Fruit fly (Drosophila melanogaster) whole organism, wandering third instar larva: ENCODE measurements around the gene RabX4.

Experiments
- Abd-B ChIP-seq: fragments of >200 bp; optimal IDR thresholded peaks from 2 replicates; lab custom pipeline; 2017; ENCODE audit warnings: missing biosample characterization, missing genetic modification characterization
- CG32264 ChIP-seq: fragments of 200-800 bp; sonication (Bioruptor generic); optimal IDR thresholded peaks from 2 replicates; lab custom pipeline; 2016; ENCODE audit warnings: missing biosample characterization, missing genetic modification characterization
- CG9705 ChIP-seq: fragments of 200-800 bp; sonication (Bioruptor generic); optimal IDR thresholded peaks from 2 replicates; lab custom pipeline; 2018; ENCODE audit warnings: missing biosample characterization, mild to moderate bottlenecking, missing genetic modification characterization
- CrebA ChIP-seq: fragments of 200-800 bp; sonication (Bioruptor generic); optimal IDR thresholded peaks from 2 replicates; lab custom pipeline; 2016; ENCODE audit warnings: missing biosample characterization, mild to moderate bottlenecking, missing genetic modification characterization, borderline replicate concordance
- Dfd ChIP-seq: fragments of >200 bp; optimal IDR thresholded peaks from 2 replicates; lab custom pipeline; 2017; ENCODE audit warnings: missing biosample characterization, missing genetic modification characterization
- Dif ChIP-seq: fragments of 200-275, 200-300 bp; sonication (Bioruptor generic); optimal IDR thresholded peaks from 2 replicates; lab custom pipeline; 2018; ENCODE audit warnings: missing biosample characterization, missing genetic modification characterization; ENCODE audit not compliant: partially characterized antibody
- HLH106 ChIP-seq: fragments of 200-800 bp; optimal IDR thresholded peaks from 3 replicates; lab custom pipeline; 2019; ENCODE audit warnings: missing biosample characterization, mild to moderate bottlenecking, missing genetic modification characterization, moderate library complexity
- Hr78 ChIP-seq: fragments of >200 bp; optimal IDR thresholded peaks from 2 replicates; lab custom pipeline; 2017; ENCODE audit warnings: missing biosample characterization, missing genetic modification characterization
- Hr83 ChIP-seq: fragments of 200-300 bp; sonication (Bioruptor generic); optimal IDR thresholded peaks from 2 replicates; lab custom pipeline; 2016; ENCODE audit warnings: missing biosample characterization, mild to moderate bottlenecking, missing genetic modification characterization, moderate library complexity; ENCODE audit not compliant: poor library complexity, severe bottlenecking
- Jra ChIP-seq: sonication (Bioruptor generic); optimal IDR thresholded peaks from 2 replicates; lab custom pipeline; 2016; ENCODE audit warnings: missing biosample characterization, missing genetic modification characterization
- Mio ChIP-seq: sonication (Bioruptor generic); optimal IDR thresholded peaks from 2 replicates; lab custom pipeline; 2016; ENCODE audit warnings: missing biosample characterization, missing genetic modification characterization
- Myc ChIP-seq: fragments of >200 bp; optimal IDR thresholded peaks from 2 replicates; lab custom pipeline; 2017
- N ChIP-seq: fragments of >200 bp; optimal IDR thresholded peaks from 2 replicates; lab custom pipeline; 2018; ENCODE audit warnings: missing biosample characterization, missing external identifiers, missing genetic modification characterization
- OdsH ChIP-seq: fragments of 200-800 bp; sonication (Bioruptor generic); optimal IDR thresholded peaks from 2 replicates; lab custom pipeline; 2016; ENCODE audit warnings: missing biosample characterization, mild to moderate bottlenecking, missing genetic modification characterization
- Rel ChIP-seq, 2 experiments: fragments of 200-800 bp; sonication (Bioruptor generic) in 1 of 2; optimal IDR thresholded peaks; 2 replicates in 1 of 2; 3 replicates in 1 of 2; lab custom pipeline; 2016 to 2019; ENCODE audit warnings: mild to moderate bottlenecking in 2 of 2, missing biosample characterization in 2 of 2, missing genetic modification characterization in 2 of 2, moderate library complexity in 1 of 2
- Sp1 ChIP-seq: fragments of 200-800 bp; sonication (Bioruptor generic); optimal IDR thresholded peaks from 3 replicates; lab custom pipeline; 2019; ENCODE audit warnings: missing biosample characterization, mild to moderate bottlenecking, missing genetic modification characterization, moderate library complexity
- Vsx2 ChIP-seq: fragments of 200-300, 225-300 bp; sonication (Bioruptor generic); optimal IDR thresholded peaks from 2 replicates; lab custom pipeline; 2018; ENCODE audit warnings: missing biosample characterization, missing genetic modification characterization; ENCODE audit not compliant: partially characterized antibody
- br ChIP-seq: fragments of 200-800 bp; sonication (Bioruptor generic); optimal IDR thresholded peaks from 2 replicates; lab custom pipeline; 2016; ENCODE audit warnings: missing biosample characterization, missing genetic modification characterization
- brk ChIP-seq: fragments of 200-800 bp; sonication (Bioruptor generic); optimal IDR thresholded peaks from 2 replicates; lab custom pipeline; 2016; ENCODE audit warnings: missing biosample characterization, mild to moderate bottlenecking, missing genetic modification characterization
- dl ChIP-seq, 2 experiments: fragments of 175-275, 200-275 bp in 1 of 2; fragments of 200-275 bp in 1 of 2; sonication (Bioruptor generic); optimal IDR thresholded peaks; lab custom pipeline; 2018; ENCODE audit warnings: mild to moderate bottlenecking in 2 of 2, missing biosample characterization in 2 of 2, missing genetic modification characterization in 2 of 2, moderate library complexity in 2 of 2; ENCODE audit not compliant: partially characterized antibody in 2 of 2, insufficient read depth in 1 of 2
- dmrt93B ChIP-seq: fragments of 200-800 bp; sonication (Bioruptor generic); optimal IDR thresholded peaks from 2 replicates; lab custom pipeline; 2018; ENCODE audit warnings: missing biosample characterization, mild to moderate bottlenecking, missing genetic modification characterization
- dsf ChIP-seq: sonication (Bioruptor generic); optimal IDR thresholded peaks from 2 replicates; lab custom pipeline; 2016; ENCODE audit warnings: missing biosample characterization, missing genetic modification characterization, borderline replicate concordance
- ey ChIP-seq: fragments of 200-800 bp; sonication (Bioruptor generic); optimal IDR thresholded peaks from 2 replicates; lab custom pipeline; 2016; ENCODE audit warnings: missing biosample characterization, missing genetic modification characterization
- foxo ChIP-seq, 2 experiments: fragments of 200-800 bp; sonication (Bioruptor generic); optimal IDR thresholded peaks; 2 replicates in 1 of 2; 3 replicates in 1 of 2; lab custom pipeline; 2016 to 2017; ENCODE audit warnings: missing biosample characterization in 2 of 2, missing genetic modification characterization in 2 of 2
- fru ChIP-seq: fragments of 200-800 bp; sonication (Bioruptor generic); optimal IDR thresholded peaks from 3 replicates; lab custom pipeline; 2016; ENCODE audit warnings: missing biosample characterization, mild to moderate bottlenecking, missing genetic modification characterization
- h ChIP-seq: fragments of 200-800 bp; sonication (Bioruptor generic); optimal IDR thresholded peaks from 3 replicates; lab custom pipeline; 2016; ENCODE audit warnings: missing biosample characterization, mild to moderate bottlenecking, missing genetic modification characterization
- jim ChIP-seq: fragments of 175-275, 200-325 bp; sonication (Bioruptor generic); optimal IDR thresholded peaks from 2 replicates; lab custom pipeline; 2016; ENCODE audit warnings: missing biosample characterization, mild to moderate bottlenecking, missing genetic modification characterization
- lola ChIP-seq: fragments of >200 bp; optimal IDR thresholded peaks from 2 replicates; lab custom pipeline; 2017; ENCODE audit warnings: missing biosample characterization, missing genetic modification characterization
- pan ChIP-seq: fragments of >200 bp; optimal IDR thresholded peaks from 2 replicates; lab custom pipeline; 2017
- psq ChIP-seq: fragments of 200-800 bp; sonication (Bioruptor generic); optimal IDR thresholded peaks from 3 replicates; lab custom pipeline; 2017; ENCODE audit warnings: missing biosample characterization, mild to moderate bottlenecking, missing genetic modification characterization, moderate library complexity
- sage ChIP-seq: fragments of 200-800 bp; sonication (Bioruptor generic); optimal IDR thresholded peaks from 2 replicates; lab custom pipeline; 2016; ENCODE audit warnings: missing biosample characterization, mild to moderate bottlenecking, missing genetic modification characterization
- sv ChIP-seq: fragments of 200-800 bp; sonication (Bioruptor generic); optimal IDR thresholded peaks from 3 replicates; lab custom pipeline; 2016; ENCODE audit warnings: missing biosample characterization, missing genetic modification characterization
- tai ChIP-seq: sonication (Bioruptor generic); optimal IDR thresholded peaks from 2 replicates; lab custom pipeline; 2016; ENCODE audit warnings: missing biosample characterization, missing genetic modification characterization
- usp ChIP-seq: fragments of >200 bp; optimal IDR thresholded peaks from 2 replicates; lab custom pipeline; 2017; ENCODE audit warnings: missing biosample characterization, missing genetic modification characterization

RabX4 gene

DNA sequence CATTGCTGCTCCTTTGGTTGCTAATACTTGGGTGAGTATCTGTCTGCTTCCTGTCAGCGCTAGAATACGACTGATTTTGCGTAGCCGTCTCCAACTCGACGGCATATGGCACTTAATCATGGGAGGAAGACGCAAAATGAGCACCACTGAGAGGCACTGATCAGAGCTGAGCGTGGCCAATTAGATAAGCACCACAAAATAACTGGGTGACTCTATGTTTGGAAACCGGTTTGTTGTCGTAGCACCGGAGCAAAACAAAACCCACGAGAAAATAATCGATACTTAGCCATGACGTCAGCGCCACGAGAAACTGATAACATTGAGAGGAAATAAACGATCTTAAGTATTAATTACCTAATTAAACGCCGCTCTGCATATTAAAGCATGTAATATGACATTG lies 28.7 kb downstream of the RabX4 start, which contains the start of gene Ude:
Ude (minus strand) TSS at position 166 of the 400 bp plus-strand sequence.
- TF ChIP-seq HLH106 = no peak
- peak in 1 of 2 experiments; percentile 44 for TF ChIP-seq dl (GFP tag; optimal IDR thresholded peaks at IDR 0.05; lab: Kevin White, UChicago; ENCODE audit: insufficient read depth in 1 of 2, partially characterized antibody in 2 of 2)
- no peak for TF ChIP-seq CrebA (GFP tag; lab: Kevin White, UChicago)
- no peak for TF ChIP-seq Hr83 (GFP tag; lab: Kevin White, UChicago)
- TF ChIP-seq psq (GFP tag; lab: Kevin White, UChicago) = peak; percentile 11
- TF ChIP-seq Vsx2 = peak; percentile 59
- no peak for TF ChIP-seq dmrt93B (GFP tag; lab: Kevin White, UChicago)
- no peak for TF ChIP-seq Jra (GFP tag; lab: Kevin White, UChicago)
- TF ChIP-seq foxo (GFP tag; optimal IDR thresholded peaks at IDR 0.05; lab: Kevin White, UChicago) = no peak
- TF ChIP-seq Dif (GFP tag; lab: Kevin White, UChicago) = peak; percentile 65

DNA sequence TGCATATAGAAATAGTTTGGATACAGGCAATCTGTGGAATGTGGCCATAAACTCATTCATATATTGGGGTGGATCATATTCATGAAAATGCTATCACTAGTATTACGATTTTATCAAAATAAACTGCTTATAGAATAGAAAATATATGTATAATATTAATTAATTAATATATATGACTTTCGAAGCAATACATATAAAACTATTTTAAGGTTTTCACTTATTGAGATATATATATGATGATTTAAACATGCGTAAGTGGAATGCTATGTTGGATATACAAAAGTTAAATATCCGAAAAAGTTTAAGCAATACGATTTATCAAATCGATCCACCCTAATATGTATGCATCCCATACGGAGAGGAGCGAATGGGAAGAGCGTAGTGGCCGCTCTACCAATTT lies 29.6 kb downstream of the RabX4 start:
- TF ChIP-seq fru = no peak
- TF ChIP-seq sv (GFP tag; lab: Kevin White, UChicago) = no peak
- no peak for TF ChIP-seq usp
- no peak for TF ChIP-seq Mio (GFP tag; lab: Kevin White, UChicago)
- no peak for TF ChIP-seq dsf (GFP tag; lab: Kevin White, UChicago)
- no peak for TF ChIP-seq h (GFP tag; lab: Kevin White, UChicago)
- no peak for TF ChIP-seq tai (GFP tag; lab: Kevin White, UChicago)
- TF ChIP-seq ey (GFP tag; lab: Kevin White, UChicago) = no peak
- TF ChIP-seq br = no peak
- TF ChIP-seq dmrt93B (GFP tag; lab: Kevin White, UChicago) = no peak
- no peak for TF ChIP-seq Hr83 (GFP tag; lab: Kevin White, UChicago)
- TF ChIP-seq Jra (GFP tag; lab: Kevin White, UChicago) = no peak
- TF ChIP-seq, all 38 proteins: peak for 0

- TF ChIP-seq tai (GFP tag; lab: Kevin White, UChicago) (no peak), Rel (GFP tag; optimal IDR thresholded peaks at IDR 0.05; lab: Kevin White, UChicago) (no peak), Rel (tag; optimal IDR thresholded peaks at IDR 0.05; lab: Kevin White, UChicago) (no peak), Hr83 (GFP tag; lab: Kevin White, UChicago) (no peak), h (GFP tag; lab: Kevin White, UChicago) (no peak), Hr78 (no peak), sv (GFP tag; lab: Kevin White, UChicago) (no peak), dl (GFP tag; optimal IDR thresholded peaks at IDR 0.05; lab: Kevin White, UChicago; ENCODE audit: insufficient read depth in 1 of 2, partially characterized antibody in 2 of 2) (no peak), Abd-B (GFP tag; lab: Kevin White, UChicago) (no peak), Sp1 (GFP tag; lab: Kevin White, UChicago) (no peak)
Observed at dm6 chr3R:24790036-24790435, 38.2 kb downstream of the RabX4 start, which contains the start of gene CG13634. CG13634 (minus strand) TSS chr3R:24790136.

DNA sequence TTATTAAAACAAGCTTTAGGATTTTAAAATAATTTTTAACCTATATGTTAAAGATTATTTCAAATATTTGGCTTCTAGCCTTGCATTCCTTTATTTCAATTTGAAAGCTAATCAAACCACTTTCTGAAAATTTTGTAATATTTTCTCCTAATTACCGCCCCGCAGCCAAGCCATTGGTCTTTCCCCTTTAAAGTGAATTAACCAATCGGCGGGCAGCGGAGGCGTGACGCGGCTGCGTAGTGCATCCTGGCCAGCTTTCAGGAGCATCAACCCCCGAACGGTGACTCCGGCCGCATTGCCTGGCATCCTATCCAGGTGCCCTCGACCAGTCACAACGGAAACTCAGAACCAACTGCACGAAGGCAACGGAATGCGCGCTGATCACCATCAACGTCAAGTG lies 40.5 kb downstream of the RabX4 start, which contains the start of gene Ets96B:
Ets96B (plus strand) TSS at position 321 of the 400 bp plus-strand sequence.
- TF ChIP-seq Dif (GFP tag; lab: Kevin White, UChicago) = no peak
- no peak for TF ChIP-seq Sp1 (GFP tag; lab: Kevin White, UChicago)
- no peak for TF ChIP-seq fru
- TF ChIP-seq lola (GFP tag; lab: Kevin White, UChicago) = no peak
- TF ChIP-seq brk = no peak
- TF ChIP-seq h (GFP tag; lab: Kevin White, UChicago) = no peak
- TF ChIP-seq N (GFP tag; lab: Kevin White, UChicago) = no peak
- no peak for TF ChIP-seq Hr83 (GFP tag; lab: Kevin White, UChicago)
- TF ChIP-seq pan (lab: Kevin White, UChicago) = no peak
- TF ChIP-seq Dfd (GFP tag; lab: Kevin White, UChicago) = no peak
- TF ChIP-seq CG32264 (GFP tag; lab: Kevin White, UChicago) = no peak
- TF ChIP-seq sv (GFP tag; lab: Kevin White, UChicago) = no peak
- no peak for TF ChIP-seq Mio (GFP tag; lab: Kevin White, UChicago)

DNA sequence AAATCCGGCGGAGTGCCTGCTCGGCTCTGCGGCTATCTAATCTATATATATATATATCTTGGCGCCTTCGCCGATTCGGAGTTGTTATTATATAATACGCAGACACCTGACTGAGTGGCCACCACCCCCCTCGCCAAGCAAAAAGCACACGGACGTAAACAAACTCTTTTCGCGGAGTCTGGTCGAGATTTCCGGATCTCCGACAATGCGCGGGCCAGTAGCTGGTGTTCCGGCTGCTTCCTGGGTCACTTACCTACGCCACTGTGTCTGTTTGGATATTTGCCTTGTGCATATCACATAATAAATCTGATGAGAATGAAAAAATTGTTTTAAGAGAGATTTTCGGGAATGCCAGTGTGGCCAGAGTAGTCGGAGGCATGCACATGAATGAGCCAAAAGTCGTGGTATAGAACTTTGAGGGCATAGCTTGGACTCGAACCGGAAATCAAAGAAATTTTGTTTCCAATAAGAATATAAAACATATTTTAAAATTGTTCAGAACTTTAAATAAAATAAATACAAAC lies 41.1 kb downstream of the RabX4 start, which contains the start of gene CG5805:
CG5805 (minus strand) TSS at position 380 of the 524 bp plus-strand sequence.
- TF ChIP-seq fru = peak; percentile 47
- TF ChIP-seq foxo (GFP tag; optimal IDR thresholded peaks at IDR 0.05; lab: Kevin White, UChicago) = peak in 1 of 2 experiments; percentile 47
- peak; percentile 49 for TF ChIP-seq br
- peak; percentile 67 for TF ChIP-seq Sp1 (GFP tag; lab: Kevin White, UChicago)
- no peak for TF ChIP-seq Dif (GFP tag; lab: Kevin White, UChicago)
- TF ChIP-seq CG9705 (GFP tag; lab: Kevin White, UChicago) = peak; percentile 79
- TF ChIP-seq brk = no peak
- TF ChIP-seq psq (GFP tag; lab: Kevin White, UChicago) = peak; percentile 57
- TF ChIP-seq CrebA (GFP tag; lab: Kevin White, UChicago) = no peak
- TF ChIP-seq dl (GFP tag; optimal IDR thresholded peaks at IDR 0.05; lab: Kevin White, UChicago; ENCODE audit: insufficient read depth in 1 of 2, partially characterized antibody in 2 of 2) = no peak
- peak; percentile 34 for TF ChIP-seq Hr83 (GFP tag; lab: Kevin White, UChicago)
- no peak for TF ChIP-seq pan (lab: Kevin White, UChicago)
- TF ChIP-seq Abd-B (GFP tag; lab: Kevin White, UChicago) = no peak
- peak; percentile 45 for TF ChIP-seq sage (GFP tag; lab: Kevin White, UChicago)
- no peak for TF ChIP-seq jim
- no peak for TF ChIP-seq Rel (GFP tag; optimal IDR thresholded peaks at IDR 0.05; lab: Kevin White, UChicago)
- TF ChIP-seq Rel (tag; optimal IDR thresholded peaks at IDR 0.05; lab: Kevin White, UChicago) = peak; percentile 5
- peak; percentile 27 for TF ChIP-seq CG32264 (GFP tag; lab: Kevin White, UChicago)
- peak; percentile 66 for TF ChIP-seq HLH106
- no peak for TF ChIP-seq Myc (lab: Kevin White, UChicago)
- peak; percentile 71 for TF ChIP-seq h (GFP tag; lab: Kevin White, UChicago)
- peak; percentile 54 for TF ChIP-seq OdsH (GFP tag; lab: Kevin White, UChicago)
- TF ChIP-seq Vsx2 = no peak
